Fruit fly (Drosophila melanogaster): ENCODE results near the gene Gnpnat.
A peak's percentile ranks its signal among the peaks of the same experiment; 100 is the strongest.

Gnpnat gene

DNA sequence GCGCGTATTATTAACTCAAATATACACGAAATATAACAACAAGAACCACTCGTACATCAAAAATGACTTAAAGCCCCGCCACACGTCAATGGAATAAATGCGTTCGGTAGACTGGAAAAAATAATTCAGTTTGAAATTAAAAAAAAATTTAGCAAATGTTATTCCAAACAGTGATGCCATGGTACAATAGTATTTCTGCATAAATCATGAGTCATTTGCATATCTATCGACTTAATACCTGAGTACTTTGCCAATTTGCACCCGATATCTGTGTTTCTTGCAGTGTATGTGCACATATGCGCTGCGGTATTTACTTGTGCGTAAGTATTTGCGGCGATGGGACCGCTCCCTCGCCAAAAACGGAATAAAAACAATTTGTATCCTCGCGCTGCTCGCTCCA is 25.1 kb downstream of the Gnpnat start (continued):
- no peak for TF ChIP-seq mld (GFP tag; IDR thresholded peaks at IDR 0.05; ENCODE audit: partially characterized antibody)
- no peak for TF ChIP-seq Camta (GFP tag; optimal IDR thresholded peaks at IDR 0.05)
- peak; percentile 57; the same call in 1 of the 2 replicates for TF ChIP-seq vvl (GFP tag; IDR thresholded peaks at IDR 0.05)
- no peak for TF ChIP-seq ham (GFP tag; IDR thresholded peaks at IDR 0.05)
- no peak for TF ChIP-seq CkIIα-i1 (GFP tag; IDR thresholded peaks at IDR 0.05)
- TF ChIP-seq CG14965 (GFP tag; optimal IDR thresholded peaks at IDR 0.05; ENCODE audit: borderline replicate concordance): no peak
- TF ChIP-seq Hey (tag; optimal IDR thresholded peaks at IDR 0.05): no peak
- peak; percentile 39 for TF ChIP-seq Blimp-1 (GFP tag; optimal IDR thresholded peaks at IDR 0.05)
- TF ChIP-seq gsb (GFP tag; IDR thresholded peaks at IDR 0.05): no peak
- no peak for TF ChIP-seq slou (GFP tag; optimal IDR thresholded peaks at IDR 0.05)
- no peak for TF ChIP-seq Sry-δ (GFP tag; optimal IDR thresholded peaks at IDR 0.05)
- TF ChIP-seq Ssrp (tag; optimal IDR thresholded peaks at IDR 0.05): peak; percentile 8
- peak; percentile 13 for TF ChIP-seq CG16815 (GFP tag; optimal IDR thresholded peaks at IDR 0.05)
- TF ChIP-seq CG18599 (GFP tag; optimal IDR thresholded peaks at IDR 0.05): peak; percentile 21
- TF ChIP-seq CG16863 (GFP tag; optimal IDR thresholded peaks at IDR 0.05): peak; percentile 19
- no peak for TF ChIP-seq Fer3 (tag; optimal IDR thresholded peaks at IDR 0.05)
- TF ChIP-seq CG4707 (GFP tag; optimal IDR thresholded peaks at IDR 0.05): no peak
- peak; percentile 7 for TF ChIP-seq CG18262 (tag; optimal IDR thresholded peaks at IDR 0.05)
- no peak for TF ChIP-seq CG10431 (GFP tag; optimal IDR thresholded peaks at IDR 0.05)
- no peak for TF ChIP-seq pnt (GFP tag; optimal IDR thresholded peaks at IDR 0.05)
- TF ChIP-seq Ptx1 (GFP tag; IDR thresholded peaks at IDR 0.05): peak; percentile 52; the same call in 1 of the 2 replicates
- peak; percentile 76 for TF ChIP-seq Drgx (GFP tag; IDR thresholded peaks at IDR 0.05)
- TF ChIP-seq Lim3 (GFP tag; IDR thresholded peaks at IDR 0.05): no peak
- 0 out of 3 replicates have a peak, but pooled peaks have one; percentile 37 for TF ChIP-seq CG11695 (GFP tag; IDR thresholded peaks at IDR 0.05)
- TF ChIP-seq Aef1 (GFP tag; IDR thresholded peaks at IDR 0.05): peak; percentile 25; the same call in 1 of the 3 replicates
- TF ChIP-seq CG14014 (GFP tag; IDR thresholded peaks at IDR 0.05): peak; percentile 30; the same call in 1 of the 2 replicates
- peak; percentile 23 for TF ChIP-seq CG10979 (tag; optimal IDR thresholded peaks at IDR 0.05)
- TF ChIP-seq Xbp1 (GFP tag; optimal IDR thresholded peaks at IDR 0.05): peak; percentile 57
- no peak for TF ChIP-seq sc (optimal IDR thresholded peaks at IDR 0.05)
- TF ChIP-seq sc (GFP tag; optimal IDR thresholded peaks at IDR 0.05): peak; percentile 2
- peak; percentile 39 for TF ChIP-seq CG10654 (GFP tag; optimal IDR thresholded peaks at IDR 0.05)
- peak; percentile 26 to 47 for TF ChIP-seq chif (GFP tag; optimal IDR thresholded peaks at IDR 0.05)
- no peak for TF ChIP-seq Adf1 (GFP tag; IDR thresholded peaks at IDR 0.05)
- TF ChIP-seq CG18764 (GFP tag; optimal IDR thresholded peaks at IDR 0.05): no peak
- TF ChIP-seq Six4 (GFP tag; optimal IDR thresholded peaks at IDR 0.05): no peak
- TF ChIP-seq CG30403 (GFP tag; optimal IDR thresholded peaks at IDR 0.05): peak; percentile 31
- TF ChIP-seq Ets97D (GFP tag; optimal IDR thresholded peaks at IDR 0.05): peak; percentile 4
- TF ChIP-seq Gug (GFP tag; IDR thresholded peaks at IDR 0.05): 0 out of 4 replicates have a peak, but pooled peaks have one; percentile 27
- TF ChIP-seq CG7786 (GFP tag; optimal IDR thresholded peaks at IDR 0.05): no peak
- peak; percentile 88 for TF ChIP-seq sens (GFP tag)
- no peak for TF ChIP-seq CG13624 (GFP tag; optimal IDR thresholded peaks at IDR 0.05)
- peak; percentile 35 for TF ChIP-seq CG7839 (tag; optimal IDR thresholded peaks at IDR 0.05)
- no peak for TF ChIP-seq sd (tag; optimal IDR thresholded peaks at IDR 0.05)
- TF ChIP-seq sima (GFP tag; optimal IDR thresholded peaks at IDR 0.05): no peak
- peak; percentile 15 for TF ChIP-seq ATbp (GFP tag; optimal IDR thresholded peaks at IDR 0.05)
- TF ChIP-seq tin (GFP tag; optimal IDR thresholded peaks at IDR 0.05): peak; percentile 46
- TF ChIP-seq CG2116 (GFP tag; optimal IDR thresholded peaks at IDR 0.05): no peak
- peak; percentile 45 for TF ChIP-seq phol (tag; optimal IDR thresholded peaks at IDR 0.05)
- TF ChIP-seq CG1603 (tag; optimal IDR thresholded peaks at IDR 0.05): peak; percentile 55
- TF ChIP-seq CG34376 (GFP tag; optimal IDR thresholded peaks at IDR 0.05): no peak
- TF ChIP-seq dmrt99B (tag; optimal IDR thresholded peaks at IDR 0.05): peak; percentile 47
